Fruit fly (Drosophila melanogaster): Measurements from ENCODE around the gene CG12204.

CG12204 gene

DNA sequence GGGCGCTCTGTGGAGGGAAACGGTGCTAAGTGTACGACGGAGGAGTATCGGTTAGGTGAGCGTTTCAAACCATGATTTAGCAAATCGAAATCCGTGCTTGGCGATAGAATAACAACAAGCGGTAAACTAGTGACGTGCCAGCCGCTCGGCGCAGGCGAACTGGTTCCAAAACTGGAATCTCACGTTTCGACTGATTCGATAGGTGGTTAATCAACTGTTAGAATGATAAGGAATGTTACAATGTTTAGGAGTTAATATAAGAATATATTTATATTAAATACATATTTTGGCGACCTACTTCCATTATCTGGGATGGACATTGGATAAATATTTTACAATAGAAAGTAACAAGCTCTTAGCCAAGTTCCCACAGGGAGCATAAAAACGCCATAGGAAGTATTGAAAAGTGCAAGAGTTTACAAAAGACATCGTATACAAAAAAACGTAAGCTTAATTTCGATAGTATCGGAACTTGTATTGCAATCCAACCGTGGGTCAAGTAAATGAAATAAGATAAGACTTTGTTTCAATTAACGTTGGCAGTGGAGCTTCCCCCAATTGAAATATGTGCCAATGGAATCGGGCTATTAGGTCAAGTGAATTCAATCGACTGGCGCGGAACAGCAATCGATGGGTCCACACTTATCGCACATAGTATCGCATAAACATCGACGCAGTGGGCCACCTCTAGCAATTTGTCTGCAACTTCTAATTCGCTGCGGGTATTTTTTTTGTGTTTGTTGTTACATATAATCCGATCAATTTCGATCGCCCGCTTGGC is 819 bp upstream of the CG12204 start, which contains the start of the genes ksh, CG14200 and Pfrx (continued):
- peak; percentile 12 for TF ChIP-seq Lhr (GFP tag; optimal IDR thresholded peaks at IDR 0.05)
- no peak for TF ChIP-seq tin (GFP tag; optimal IDR thresholded peaks at IDR 0.05)
- TF ChIP-seq CG4404 (GFP tag; IDR thresholded peaks at IDR 0.05) = no peak
- TF ChIP-seq CG6254 (GFP tag; optimal IDR thresholded peaks at IDR 0.05) = no peak
- peak; percentile 37; the same call in 2 of the 3 replicates for TF ChIP-seq CG17361 (GFP tag; IDR thresholded peaks at IDR 0.05)
- TF ChIP-seq amos (GFP tag; IDR thresholded peaks at IDR 0.05; ENCODE audit: partially characterized antibody) = peak; percentile 97
- no peak for TF ChIP-seq Dad (GFP tag; optimal IDR thresholded peaks at IDR 0.05)
- TF ChIP-seq bowl (GFP tag; IDR thresholded peaks at IDR 0.05) = no peak
- TF ChIP-seq peb (GFP tag; IDR thresholded peaks at IDR 0.05) = no peak
- TF ChIP-seq C15 (GFP tag; IDR thresholded peaks at IDR 0.05) = no peak
- TF ChIP-seq br (optimal IDR thresholded peaks at IDR 0.05) = no peak
- TF ChIP-seq CG12104 (GFP tag; optimal IDR thresholded peaks at IDR 0.05) = no peak
- TF ChIP-seq nmo (GFP tag; optimal IDR thresholded peaks at IDR 0.05) = peak; percentile 39
- no peak for TF ChIP-seq jing (GFP tag; optimal IDR thresholded peaks at IDR 0.05)
- no peak for TF ChIP-seq CG11398 (GFP tag; optimal IDR thresholded peaks at IDR 0.05)
- TF ChIP-seq jigr1 (GFP tag; IDR thresholded peaks at IDR 0.05) = no peak
- TF ChIP-seq CG30431 (GFP tag; optimal IDR thresholded peaks at IDR 0.05) = no peak
- no peak for TF ChIP-seq esg (GFP tag; conservative IDR thresholded peaks at IDR 0.05)
- TF ChIP-seq CG14710 (tag; optimal IDR thresholded peaks at IDR 0.05) = peak; percentile 57
- TF ChIP-seq stc (GFP tag; IDR thresholded peaks at IDR 0.05) = no peak
- no peak for TF ChIP-seq CG12942 (GFP tag; optimal IDR thresholded peaks at IDR 0.05)
- no peak for TF ChIP-seq CG18262 (tag; optimal IDR thresholded peaks at IDR 0.05)
- TF ChIP-seq CG8281 (tag; optimal IDR thresholded peaks at IDR 0.05) = no peak
- TF ChIP-seq Xbp1 (GFP tag; optimal IDR thresholded peaks at IDR 0.05) = no peak
- TF ChIP-seq HmgD (GFP tag; optimal IDR thresholded peaks at IDR 0.05) = peak; percentile 65
- TF ChIP-seq Hr78 (GFP tag; optimal IDR thresholded peaks at IDR 0.05) = no peak
- no peak for TF ChIP-seq crc (GFP tag; optimal IDR thresholded peaks at IDR 0.05)
- no peak for TF ChIP-seq CG8765 (GFP tag; IDR thresholded peaks at IDR 0.05)
- no peak for TF ChIP-seq Mes4 (GFP tag; optimal IDR thresholded peaks at IDR 0.05)
- TF ChIP-seq Vsx1 (GFP tag; optimal IDR thresholded peaks at IDR 0.05) = no peak
- no peak for TF ChIP-seq CG34376 (GFP tag; optimal IDR thresholded peaks at IDR 0.05)
- no peak for TF ChIP-seq CG15011 (GFP tag; optimal IDR thresholded peaks at IDR 0.05)
- no peak for TF ChIP-seq gcm2 (GFP tag; optimal IDR thresholded peaks at IDR 0.05)
- peak; percentile 65 for TF ChIP-seq Hr3 (GFP tag; optimal IDR thresholded peaks at IDR 0.05)
- peak; percentile 85 for TF ChIP-seq Scr (GFP tag; IDR thresholded peaks at IDR 0.05; ENCODE audit: partially characterized antibody)
- no peak for TF ChIP-seq grau (tag; optimal IDR thresholded peaks at IDR 0.05)
- TF ChIP-seq CG32772 (GFP tag; IDR thresholded peaks at IDR 0.05) = no peak
- TF ChIP-seq Sox100B (GFP tag; optimal IDR thresholded peaks at IDR 0.05) = no peak
- TF ChIP-seq croc (GFP tag; conservative IDR thresholded peaks at IDR 0.05) = no peak
- no peak for TF ChIP-seq CG7745 (tag; optimal IDR thresholded peaks at IDR 0.05)
- peak; percentile 48 for TF ChIP-seq CG2120 (GFP tag; optimal IDR thresholded peaks at IDR 0.05)
- peak; percentile 21 for TF ChIP-seq NfI (GFP tag; optimal IDR thresholded peaks at IDR 0.05)
- no peak for TF ChIP-seq ftz-f1 (GFP tag; optimal IDR thresholded peaks at IDR 0.05)
- TF ChIP-seq nerfin-2 (GFP tag; IDR thresholded peaks at IDR 0.05; ENCODE audit: partially characterized antibody) = peak; percentile 86
- no peak for TF ChIP-seq NK7.1 (GFP tag; optimal IDR thresholded peaks at IDR 0.05)
- peak; percentile 88 for TF ChIP-seq mld (GFP tag; IDR thresholded peaks at IDR 0.05; ENCODE audit: partially characterized antibody)
- TF ChIP-seq CG4707 (GFP tag; optimal IDR thresholded peaks at IDR 0.05) = no peak
- TF ChIP-seq CG10979 (tag; optimal IDR thresholded peaks at IDR 0.05) = no peak
- TF ChIP-seq CG7786 (GFP tag; optimal IDR thresholded peaks at IDR 0.05) = peak; percentile 14
- TF ChIP-seq CG11696 (GFP tag; IDR thresholded peaks at IDR 0.05) = no peak

Measured in whole organism, embryonic.